Worm (Caenorhabditis elegans) whole organism, mixed stage, embryonic: ENCODE measurements around the gene idpp-12.

Experiments
- ces-1 ChIP-seq: fragments of 150-350 bp; optimal IDR thresholded peaks from 2 replicates; lab custom pipeline; 2014; ENCODE audit warnings: missing biosample characterization, missing genetic modification reagents, missing genetic modification characterization
- elt-1 ChIP-seq: sonication (generic microtip); optimal IDR thresholded peaks from 2 replicates; lab custom pipeline; 2017; ENCODE audit warnings: missing genetic modification characterization, mild to moderate bottlenecking, missing compliant biosample characterization, antibody characterized with exemption, moderate library complexity, borderline replicate concordance; ENCODE audit not compliant: insufficient read depth
- lsy-2 ChIP-seq: fragments of 150-350 bp; optimal IDR thresholded peaks from 2 replicates; lab custom pipeline; 2014; ENCODE audit warnings: missing biosample characterization, missing genetic modification characterization
- nhr-28 ChIP-seq: fragments of 150-350 bp; optimal IDR thresholded peaks from 2 replicates; lab custom pipeline; 2014; ENCODE audit warnings: missing biosample characterization, missing genetic modification characterization
- snpc-4 ChIP-seq: fragments of 150-350 bp; optimal IDR thresholded peaks from 2 replicates; lab custom pipeline; 2014; ENCODE audit warnings: missing biosample characterization, missing genetic modification characterization
- unc-62 ChIP-seq: fragments of 150-350 bp; optimal IDR thresholded peaks from 2 replicates; lab custom pipeline; 2014; ENCODE audit warnings: missing biosample characterization, missing genetic modification reagents, missing genetic modification characterization

DNA sequence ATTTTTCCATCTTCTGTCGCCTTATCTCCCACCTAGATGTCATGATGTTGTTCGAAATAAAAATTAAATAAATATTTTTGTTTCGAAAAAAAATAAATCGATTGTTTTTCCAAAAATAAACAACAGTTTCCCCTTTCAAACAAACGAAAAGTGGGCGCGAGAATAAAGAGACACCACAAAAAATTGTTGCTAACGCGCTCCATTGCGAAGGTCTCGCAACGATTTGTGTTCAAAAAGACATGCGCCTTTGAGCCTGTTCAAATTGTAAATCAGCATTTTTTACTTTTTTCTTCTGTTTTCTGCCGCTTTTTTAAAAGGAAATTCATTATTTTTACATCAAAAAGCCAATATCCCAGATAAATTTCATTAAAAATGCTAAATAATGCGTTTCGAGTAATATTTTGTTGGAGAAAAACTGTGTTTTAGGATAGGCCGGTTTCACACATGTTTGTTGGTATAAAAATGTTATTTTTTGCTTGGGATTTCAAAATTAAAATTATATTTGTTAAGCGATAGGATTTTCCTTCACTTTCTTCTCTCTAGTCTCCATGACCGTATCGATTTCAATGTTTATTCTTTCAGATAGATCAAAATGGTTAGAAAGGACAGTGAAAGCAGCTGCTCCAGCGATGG lies 9.1 kb upstream of the idpp-12 start, which contains the start of gene W08E12.7:
- TF ChIP-seq unc-62 (peak; percentile 51), elt-1 (no peak), ces-1 (GFP tag; lab: Kevin White, UChicago) (no peak), lsy-2 (tag; lab: Kevin White, UChicago) (peak; percentile 91), nhr-28 (tag; lab: Kevin White, UChicago) (peak; percentile 25), snpc-4 (tag; lab: Kevin White, UChicago) (no peak)
